Fruit fly (Drosophila melanogaster) whole organism, embryonic: ENCODE measurements around the gene BHD.

ENCODE experiments used
- Atf-2 ChIP-seq: fragments of 200-800 bp; sonication (Bioruptor generic); optimal IDR thresholded peaks from 2 replicates; lab custom pipeline; 2016; ENCODE audit warnings: missing biosample characterization, missing genetic modification characterization
- Atf3 ChIP-seq: fragments of 200-800 bp; sonication (Bioruptor generic); optimal IDR thresholded peaks from 3 replicates; lab custom pipeline; 2016; ENCODE audit warnings: missing biosample characterization, missing genetic modification characterization
- CG11085 ChIP-seq: fragments of 200-800 bp; sonication (Bioruptor generic); IDR thresholded peaks from 2 replicates; pipeline ENCODE4 v1.3.6; 2022; ENCODE audit warnings: missing biosample characterization, missing genetic modification characterization
- CG11247 ChIP-seq: fragments of 200-800 bp; sonication (Bioruptor generic); IDR thresholded peaks from 2 replicates; pipeline ENCODE4 v1.3.6; 2022; ENCODE audit warnings: missing biosample characterization, missing genetic modification characterization
- CG12769 ChIP-seq: fragments of 200-800 bp; sonication (Bioruptor generic); optimal IDR thresholded peaks from 2 replicates; lab custom pipeline; 2019; ENCODE audit warnings: missing biosample characterization, mild to moderate bottlenecking, missing genetic modification characterization, moderate library complexity
- CG13624 ChIP-seq: fragments of 200-800 bp; sonication (Bioruptor generic); optimal IDR thresholded peaks from 2 replicates; lab custom pipeline; 2016; ENCODE audit warnings: missing biosample characterization, missing genetic modification characterization
- CG15269 ChIP-seq: fragments of 200-800 bp; sonication (Bioruptor generic); optimal IDR thresholded peaks from 2 replicates; lab custom pipeline; 2018; ENCODE audit warnings: missing biosample characterization, mild to moderate bottlenecking, missing genetic modification characterization, moderate library complexity
- CG16813 ChIP-seq: fragments of 200-800 bp; sonication (Bioruptor generic); IDR thresholded peaks from 3 replicates; pipeline ENCODE4 v1.3.6; 2022; ENCODE audit warnings: missing biosample characterization, missing genetic modification characterization; ENCODE audit not compliant: partially characterized antibody
- CG17568 ChIP-seq: fragments of 200-800 bp; sonication (Bioruptor generic); optimal IDR thresholded peaks from 2 replicates; lab custom pipeline; 2018; ENCODE audit warnings: missing biosample characterization, mild to moderate bottlenecking, missing genetic modification characterization, moderate library complexity
- CG17912 ChIP-seq: fragments of 200-800 bp; sonication (Bioruptor generic); optimal IDR thresholded peaks from 2 replicates; lab custom pipeline; 2018; ENCODE audit warnings: missing biosample characterization, mild to moderate bottlenecking, missing genetic modification characterization
- CG18599 ChIP-seq: fragments of 200-800 bp; sonication (Bioruptor generic); optimal IDR thresholded peaks from 3 replicates; lab custom pipeline; 2017; ENCODE audit warnings: missing biosample characterization, missing genetic modification characterization, mild to moderate bottlenecking, moderate library complexity, missing genetic modification reagents
- CG3065 ChIP-seq: fragments of 200-800 bp; sonication (Bioruptor generic); optimal IDR thresholded peaks from 2 replicates; lab custom pipeline; 2016; ENCODE audit warnings: missing biosample characterization, missing genetic modification characterization
- CG31224 ChIP-seq: fragments of 200-800 bp; sonication (Bioruptor generic); IDR thresholded peaks from 2 replicates; pipeline ENCODE4 v1.3.6; 2022; ENCODE audit warnings: missing biosample characterization, missing genetic modification characterization
- CG32532 ChIP-seq: fragments of 200-800 bp; sonication (Bioruptor generic); IDR thresholded peaks from 2 replicates; pipeline ENCODE4 v1.3.6; 2022; ENCODE audit warnings: missing biosample characterization, missing genetic modification characterization
- CG4328 ChIP-seq: fragments of 200-800 bp; sonication (Bioruptor generic); optimal IDR thresholded peaks from 3 replicates; lab custom pipeline; 2017; ENCODE audit warnings: missing biosample characterization, missing genetic modification reagents, missing genetic modification characterization
- CG4617 ChIP-seq: fragments of 200-800 bp; sonication (Bioruptor generic); optimal IDR thresholded peaks from 3 replicates; lab custom pipeline; 2016; ENCODE audit warnings: missing biosample characterization, missing genetic modification characterization, borderline replicate concordance
- CG5245 ChIP-seq: fragments of 200-800 bp; sonication (Bioruptor generic); optimal IDR thresholded peaks from 3 replicates; lab custom pipeline; 2016; ENCODE audit warnings: missing biosample characterization, missing genetic modification characterization
- CG7372 ChIP-seq: fragments of 200-800 bp; sonication (Bioruptor generic); IDR thresholded peaks from 2 replicates; pipeline ENCODE4 v1.3.6; 2022; ENCODE audit warnings: missing biosample characterization, missing genetic modification characterization
- CG7556 ChIP-seq: fragments of 200-800 bp; sonication (Bioruptor generic); optimal IDR thresholded peaks from 2 replicates; lab custom pipeline; 2017; ENCODE audit warnings: missing biosample characterization, mild to moderate bottlenecking, missing genetic modification characterization
- CG9215 ChIP-seq: fragments of 200-800 bp; sonication (Bioruptor generic); IDR thresholded peaks from 2 replicates; pipeline ENCODE4 v1.3.6; 2022; ENCODE audit warnings: missing biosample characterization, missing genetic modification characterization
- CG9727 ChIP-seq: fragments of 200-800 bp; sonication (Bioruptor generic); optimal IDR thresholded peaks from 3 replicates; lab custom pipeline; 2017; ENCODE audit warnings: missing biosample characterization, mild to moderate bottlenecking, missing genetic modification characterization
- Dref ChIP-seq: fragments of 200-800 bp; sonication (Bioruptor generic); IDR thresholded peaks from 2 replicates; pipeline ENCODE4 v1.3.6; 2022; ENCODE audit warnings: missing biosample characterization, missing genetic modification characterization
- Ets65A ChIP-seq: fragments of 200-800 bp; sonication (Bioruptor generic); peaks from one replicate; lab custom pipeline; 2016; ENCODE audit warnings: missing biosample characterization, missing genetic modification characterization
- Gsc ChIP-seq: fragments of 200-800 bp; sonication (Bioruptor generic); IDR thresholded peaks from 2 replicates; pipeline ENCODE4 v1.3.6; 2022; ENCODE audit warnings: missing biosample characterization, missing genetic modification characterization
- H2.0 ChIP-seq: fragments of 200-800 bp; sonication (Bioruptor generic); IDR thresholded peaks from 2 replicates; pipeline ENCODE4 v1.3.6; 2022; ENCODE audit warnings: missing biosample characterization, missing genetic modification characterization
- Jarid2 ChIP-seq: fragments of 200-800 bp; sonication (Bioruptor generic); optimal IDR thresholded peaks from 3 replicates; lab custom pipeline; 2017; ENCODE audit warnings: mild to moderate bottlenecking, missing biosample characterization, missing genetic modification reagents, missing genetic modification characterization
- Mad ChIP-seq: fragments of 200-800 bp; sonication (Bioruptor generic); optimal IDR thresholded peaks from 2 replicates; lab custom pipeline; 2016; ENCODE audit warnings: missing biosample characterization, missing genetic modification characterization
- NK7.1 ChIP-seq: fragments of 200-800 bp; sonication (Bioruptor generic); optimal IDR thresholded peaks from 3 replicates; lab custom pipeline; 2016; ENCODE audit warnings: missing biosample characterization, missing genetic modification characterization
- Optix ChIP-seq: fragments of 200-800 bp; sonication (Bioruptor generic); IDR thresholded peaks from 3 replicates; pipeline ENCODE4 v1.3.6; 2022; ENCODE audit warnings: missing biosample characterization, missing genetic modification characterization
- Pdp1 ChIP-seq, 2 experiments: fragments of 200-800 bp; sonication (Bioruptor generic); optimal IDR thresholded peaks; 3 replicates each; lab custom pipeline; 2016; ENCODE audit warnings: missing biosample characterization in 2 of 2, missing genetic modification characterization in 2 of 2, mild to moderate bottlenecking in 1 of 2, moderate library complexity in 1 of 2
- Sry-δ ChIP-seq: fragments of 200-800 bp; sonication (Bioruptor generic); optimal IDR thresholded peaks from 2 replicates; lab custom pipeline; 2016; ENCODE audit warnings: missing biosample characterization, missing genetic modification characterization
- ato ChIP-seq: fragments of 200-800 bp; sonication (Bioruptor generic); IDR thresholded peaks from 2 replicates; pipeline ENCODE4 v1.3.6; 2022; ENCODE audit warnings: missing biosample characterization, missing genetic modification characterization; ENCODE audit not compliant: partially characterized antibody
- chif ChIP-seq, 2 experiments: fragments of 200-800 bp; sonication (Bioruptor generic); optimal IDR thresholded peaks; 3 replicates each; lab custom pipeline; 2016; ENCODE audit warnings: missing biosample characterization in 2 of 2, missing genetic modification characterization in 2 of 2
- crp ChIP-seq, 2 experiments: fragments of 200-800 bp; sonication (Bioruptor generic); optimal IDR thresholded peaks; 2 replicates in 1 of 2; 3 replicates in 1 of 2; lab custom pipeline; 2017; ENCODE audit warnings: missing biosample characterization in 2 of 2, missing genetic modification characterization in 2 of 2, mild to moderate bottlenecking in 1 of 2, moderate library complexity in 1 of 2
- dimm ChIP-seq: fragments of 200-800 bp; sonication (Bioruptor generic); IDR thresholded peaks from 2 replicates; pipeline ENCODE4 v1.3.6; 2022; ENCODE audit warnings: missing biosample characterization, missing genetic modification characterization
- dysf ChIP-seq: fragments of 200-800 bp; sonication (Bioruptor generic); IDR thresholded peaks from 3 replicates; pipeline ENCODE4 v1.3.6; 2022; ENCODE audit warnings: missing biosample characterization, missing genetic modification characterization
- gcm ChIP-seq: fragments of 200-800 bp; sonication (Bioruptor generic); optimal IDR thresholded peaks from 2 replicates; lab custom pipeline; 2019; ENCODE audit warnings: missing biosample characterization, mild to moderate bottlenecking, missing genetic modification characterization, moderate library complexity
- gt ChIP-seq: fragments of 200-800 bp; sonication (Bioruptor generic); IDR thresholded peaks from 2 replicates; pipeline ENCODE4 v1.3.6; 2022; ENCODE audit warnings: missing biosample characterization, missing genetic modification characterization
- hkb ChIP-seq, 2 experiments: fragments of 200-800 bp in 1 of 2; fragments of >200 bp in 1 of 2; sonication (Bioruptor generic) in 1 of 2; IDR thresholded peaks in 1 of 2; optimal IDR thresholded peaks in 1 of 2; 2 replicates each; pipeline versions ENCODE4 v1.3.6 to Lab custom; 2017 to 2022; ENCODE audit warnings: missing biosample characterization in 1 of 2, missing genetic modification characterization in 1 of 2
- lola ChIP-seq, 3 experiments: fragments of >200 bp in 2 of 3; fragments of 200-800 bp in 1 of 3; sonication (Bioruptor generic) in 1 of 3; optimal IDR thresholded peaks; 2 replicates each; lab custom pipeline; 2017 to 2019; ENCODE audit warnings: missing biosample characterization in 3 of 3, missing genetic modification characterization in 3 of 3, mild to moderate bottlenecking in 1 of 3, moderate library complexity in 1 of 3
- nom ChIP-seq: fragments of 200-800 bp; sonication (Bioruptor generic); optimal IDR thresholded peaks from 2 replicates; lab custom pipeline; 2017; ENCODE audit warnings: missing biosample characterization, missing genetic modification characterization, mild to moderate bottlenecking, moderate library complexity, missing genetic modification reagents
- org-1 ChIP-seq: fragments of 200-800 bp; sonication (Bioruptor generic); optimal IDR thresholded peaks from 2 replicates; lab custom pipeline; 2017; ENCODE audit warnings: missing biosample characterization, missing genetic modification characterization
- phol ChIP-seq: fragments of 200-800 bp; sonication (Bioruptor generic); optimal IDR thresholded peaks from 3 replicates; lab custom pipeline; 2018; ENCODE audit warnings: missing biosample characterization, mild to moderate bottlenecking, missing genetic modification characterization, moderate library complexity
- psq ChIP-seq: fragments of 200-800 bp; sonication (Bioruptor generic); optimal IDR thresholded peaks from 2 replicates; lab custom pipeline; 2017; ENCODE audit warnings: missing biosample characterization, missing genetic modification characterization
- rib ChIP-seq: fragments of 200-800 bp; sonication (Bioruptor generic); IDR thresholded peaks from 2 replicates; pipeline ENCODE4 v1.3.6; 2022; ENCODE audit warnings: missing biosample characterization, missing genetic modification characterization
- sim ChIP-seq: fragments of 200-800 bp; sonication (Bioruptor generic); IDR thresholded peaks from 2 replicates; pipeline ENCODE4 v1.3.6; 2022; ENCODE audit warnings: missing biosample characterization, missing genetic modification characterization
- ssp ChIP-seq: fragments of 200-800 bp; sonication (Bioruptor generic); IDR thresholded peaks from 2 replicates; pipeline ENCODE4 v1.3.6; 2022; ENCODE audit warnings: missing biosample characterization, missing genetic modification characterization
- tgo ChIP-seq: fragments of 200-800 bp; sonication (Bioruptor generic); IDR thresholded peaks from 3 replicates; pipeline ENCODE4 v1.3.6; 2022; ENCODE audit warnings: missing biosample characterization, missing genetic modification characterization
- unc-4 ChIP-seq: fragments of 200-800 bp; sonication (Bioruptor generic); IDR thresholded peaks from 2 replicates; pipeline ENCODE4 v1.3.6; 2022; ENCODE audit warnings: missing biosample characterization, missing genetic modification characterization; ENCODE audit not compliant: partially characterized antibody

Gene BHD

dm6 chr3L:7241217-7241859 is 3.0 kb downstream of the BHD start, which contains the start of the genes RpL18 and Neos (continued):
- TF ChIP-seq Jarid2 (GFP tag; lab: Kevin White, UChicago) (peak; percentile 61), CG9215 (GFP tag; lab: Robert Waterston, UW) (no peak), H2.0 (GFP tag; lab: Robert Waterston, UW) (peak; percentile 26; the same call in 1 of the 2 replicates), CG5245 (GFP tag; lab: Kevin White, UChicago) (peak; percentile 46), ssp (GFP tag; lab: Robert Waterston, UW) (no peak), chif (GFP tag; optimal IDR thresholded peaks at IDR 0.05; lab: Kevin White, UChicago) (peak; percentile 49 to 56), CG4617 (GFP tag; lab: Kevin White, UChicago) (peak; percentile 41), CG3065 (GFP tag; lab: Kevin White, UChicago) (peak; percentile 47), Dref (GFP tag; lab: Robert Waterston, UW) (no peak), ato (GFP tag; lab: Robert Waterston, UW) (no peak), Sry-δ (GFP tag; lab: Kevin White, UChicago) (peak; percentile 48), CG17912 (peak; percentile 74), Gsc (GFP tag; lab: Robert Waterston, UW) (no peak), rib (GFP tag; lab: Robert Waterston, UW) (peak; percentile 14; the same call in 1 of the 2 replicates), psq (GFP tag; lab: Kevin White, UChicago) (peak; percentile 2), Atf3 (GFP tag; lab: Kevin White, UChicago) (peak; percentile 5), CG12769 (tag; lab: Kevin White, UChicago) (no peak), NK7.1 (GFP tag; lab: Kevin White, UChicago) (peak; percentile 55), CG17568 (GFP tag; lab: Kevin White, UChicago) (no peak), CG18599 (GFP tag; lab: Kevin White, UChicago) (peak; percentile 87), lola (GFP tag; optimal IDR thresholded peaks at IDR 0.05; lab: Kevin White, UChicago) (peak in 1 of 3 experiments; percentile 50), crp (GFP tag; optimal IDR thresholded peaks at IDR 0.05; lab: Kevin White, UChicago) (peak in 1 of 2 experiments; percentile 31), hkb (optimal IDR thresholded peaks at IDR 0.05; lab: Kevin White, UChicago) (no peak), hkb (GFP tag; IDR thresholded peaks at IDR 0.05; lab: Robert Waterston, UW) (peak; percentile 70), gt (GFP tag; lab: Robert Waterston, UW) (no peak), phol (tag; lab: Kevin White, UChicago) (peak; percentile 67), CG11247 (GFP tag; lab: Robert Waterston, UW) (peak; percentile 39; the same call in 1 of the 2 replicates), CG16813 (no peak), CG32532 (peak; percentile 70), org-1 (GFP tag; lab: Kevin White, UChicago) (peak; percentile 76), Ets65A (peak; percentile 94), CG13624 (GFP tag; lab: Kevin White, UChicago) (peak; percentile 77), dysf (no peak; the same call in 1 of the 3 replicates), CG31224 (GFP tag; lab: Robert Waterston, UW) (no peak), nom (GFP tag; lab: Kevin White, UChicago) (peak; percentile 82), CG9727 (GFP tag; lab: Kevin White, UChicago) (peak; percentile 90), CG7372 (GFP tag; lab: Robert Waterston, UW) (no peak), Atf-2 (peak; percentile 45), Pdp1 (GFP tag; optimal IDR thresholded peaks at IDR 0.05; lab: Kevin White, UChicago) (peak; percentile 53 to 57), tgo (GFP tag; lab: Robert Waterston, UW) (no peak; the same call in 1 of the 3 replicates), CG7556 (GFP tag; lab: Kevin White, UChicago) (peak; percentile 60), dimm (no peak), Optix (GFP tag; lab: Robert Waterston, UW) (peak; percentile 56; the same call in 1 of the 3 replicates), gcm (GFP tag; lab: Kevin White, UChicago) (peak; percentile 71), CG15269 (tag; lab: Kevin White, UChicago) (peak; percentile 63), CG4328 (GFP tag; lab: Kevin White, UChicago) (peak; percentile 79), CG11085 (no peak), Mad (GFP tag; lab: Kevin White, UChicago) (peak; percentile 66), unc-4 (GFP tag; lab: Robert Waterston, UW) (no peak), sim (GFP tag; lab: Robert Waterston, UW) (peak; percentile 47; the same call in 1 of the 2 replicates)
